Fruit fly (Drosophila melanogaster) whole organism, embryonic: ENCODE data around the gene CG46308.

ENCODE experiments used
- CG10209 ChIP-seq: fragments of 200-800 bp; sonication (Bioruptor generic); optimal IDR thresholded peaks from 3 replicates; lab custom pipeline; 2017; ENCODE audit warnings: missing biosample characterization, mild to moderate bottlenecking, missing genetic modification characterization, missing genetic modification reagents
- CG11085 ChIP-seq: fragments of 200-800 bp; sonication (Bioruptor generic); IDR thresholded peaks from 2 replicates; pipeline ENCODE4 v1.3.6; 2022; ENCODE audit warnings: missing biosample characterization, missing genetic modification characterization
- CG13287 ChIP-seq: fragments of 200-800 bp; sonication (Bioruptor generic); IDR thresholded peaks from 2 replicates; pipeline ENCODE4 v1.3.6; 2022; ENCODE audit warnings: missing biosample characterization, missing genetic modification characterization; ENCODE audit not compliant: partially characterized antibody
- CG13296 ChIP-seq: fragments of 200-800 bp; sonication (Bioruptor generic); optimal IDR thresholded peaks from 3 replicates; lab custom pipeline; 2018; ENCODE audit warnings: missing biosample characterization, mild to moderate bottlenecking, missing genetic modification characterization
- CG13424 ChIP-seq: fragments of 200-800 bp; sonication (Bioruptor generic); optimal IDR thresholded peaks from 2 replicates; lab custom pipeline; 2019; ENCODE audit warnings: missing biosample characterization, mild to moderate bottlenecking, missing genetic modification characterization, moderate library complexity
- CG14710 ChIP-seq: fragments of 200-800 bp; sonication (Bioruptor generic); optimal IDR thresholded peaks from 3 replicates; lab custom pipeline; 2019; ENCODE audit warnings: missing biosample characterization, mild to moderate bottlenecking, missing genetic modification characterization, moderate library complexity
- CG15601 ChIP-seq: fragments of 200-800 bp; sonication (Bioruptor generic); optimal IDR thresholded peaks from 3 replicates; lab custom pipeline; 2019; ENCODE audit warnings: missing biosample characterization, mild to moderate bottlenecking, missing genetic modification characterization, moderate library complexity
- CG17385 ChIP-seq: fragments of 200-800 bp; sonication (Bioruptor generic); optimal IDR thresholded peaks from 3 replicates; lab custom pipeline; 2018; ENCODE audit warnings: missing biosample characterization, mild to moderate bottlenecking, missing genetic modification characterization
- CG30020 ChIP-seq: fragments of 200-800 bp; optimal IDR thresholded peaks from 2 replicates; lab custom pipeline; 2019; ENCODE audit warnings: missing biosample characterization, mild to moderate bottlenecking, missing genetic modification characterization, moderate library complexity
- CG31224 ChIP-seq: fragments of 200-800 bp; sonication (Bioruptor generic); IDR thresholded peaks from 2 replicates; pipeline ENCODE4 v1.3.6; 2022; ENCODE audit warnings: missing biosample characterization, missing genetic modification characterization
- CG3995 ChIP-seq: fragments of 200-800 bp; sonication (Bioruptor generic); optimal IDR thresholded peaks from 3 replicates; lab custom pipeline; 2016; ENCODE audit warnings: missing biosample characterization, missing genetic modification characterization
- CG5180 ChIP-seq: fragments of 200-800 bp; sonication (Bioruptor generic); optimal IDR thresholded peaks from 3 replicates; lab custom pipeline; 2017; ENCODE audit warnings: missing biosample characterization, missing genetic modification characterization, mild to moderate bottlenecking, moderate library complexity, missing genetic modification reagents
- CG6254 ChIP-seq: fragments of 200-800 bp; sonication (Bioruptor generic); optimal IDR thresholded peaks from 3 replicates; lab custom pipeline; 2017; ENCODE audit warnings: mild to moderate bottlenecking, missing biosample characterization, missing genetic modification reagents, missing genetic modification characterization
- CG6654 ChIP-seq: fragments of 200-800 bp; sonication (Bioruptor generic); optimal IDR thresholded peaks from 2 replicates; lab custom pipeline; 2017; ENCODE audit warnings: missing biosample characterization, mild to moderate bottlenecking, missing genetic modification characterization
- CG7745 ChIP-seq: fragments of 200-800 bp; sonication (Bioruptor generic); optimal IDR thresholded peaks from 2 replicates; lab custom pipeline; 2018; ENCODE audit warnings: missing biosample characterization, mild to moderate bottlenecking, missing genetic modification characterization, moderate library complexity
- D19B ChIP-seq: fragments of 200-800 bp; sonication (Bioruptor generic); optimal IDR thresholded peaks from 2 replicates; lab custom pipeline; 2017; ENCODE audit warnings: missing biosample characterization, mild to moderate bottlenecking, missing genetic modification characterization
- Gsc ChIP-seq: fragments of 200-800 bp; sonication (Bioruptor generic); IDR thresholded peaks from 2 replicates; pipeline ENCODE4 v1.3.6; 2022; ENCODE audit warnings: missing biosample characterization, missing genetic modification characterization
- HLH54F ChIP-seq: fragments of 200-800 bp; sonication (Bioruptor generic); optimal IDR thresholded peaks from 3 replicates; lab custom pipeline; 2016; ENCODE audit warnings: missing biosample characterization, missing genetic modification characterization
- Lim3 ChIP-seq: fragments of 200-800 bp; sonication (Bioruptor generic); IDR thresholded peaks from 2 replicates; pipeline ENCODE4 v1.3.6; 2022; ENCODE audit warnings: missing biosample characterization, missing genetic modification characterization
- Mes4 ChIP-seq: fragments of 200-800 bp; sonication (Bioruptor generic); optimal IDR thresholded peaks from 2 replicates; lab custom pipeline; 2016; ENCODE audit warnings: missing biosample characterization, missing genetic modification characterization
- Myb ChIP-seq: fragments of 200-800 bp; sonication (Bioruptor generic); optimal IDR thresholded peaks from 2 replicates; lab custom pipeline; 2016; ENCODE audit warnings: missing biosample characterization, missing genetic modification characterization
- Nf-YC ChIP-seq: fragments of 200-800 bp; optimal IDR thresholded peaks from 3 replicates; lab custom pipeline; 2019; ENCODE audit warnings: missing biosample characterization, mild to moderate bottlenecking, missing genetic modification characterization, moderate library complexity
- PHDP ChIP-seq: fragments of 200-800 bp; sonication (Bioruptor generic); optimal IDR thresholded peaks from 3 replicates; lab custom pipeline; 2018; ENCODE audit warnings: missing biosample characterization, mild to moderate bottlenecking, missing genetic modification characterization, moderate library complexity
- Pdp1 ChIP-seq, 2 experiments: fragments of 200-800 bp; sonication (Bioruptor generic); optimal IDR thresholded peaks; 3 replicates each; lab custom pipeline; 2016; ENCODE audit warnings: missing biosample characterization in 2 of 2, missing genetic modification characterization in 2 of 2, mild to moderate bottlenecking in 1 of 2, moderate library complexity in 1 of 2
- Xrp1 ChIP-seq: fragments of 200-800 bp; sonication (Bioruptor generic); IDR thresholded peaks from 2 replicates; pipeline ENCODE4 v1.3.6; 2022; ENCODE audit warnings: missing biosample characterization, missing genetic modification characterization
- ase ChIP-seq: fragments of 200-800 bp; sonication (Bioruptor generic); IDR thresholded peaks from 3 replicates; pipeline ENCODE4 v1.3.6; 2022; ENCODE audit warnings: missing biosample characterization, missing genetic modification characterization
- br ChIP-seq: fragments of >200 bp; optimal IDR thresholded peaks from 2 replicates; lab custom pipeline; 2017
- cad ChIP-seq: fragments of >200 bp; optimal IDR thresholded peaks from 2 replicates; lab custom pipeline; 2017; ENCODE audit warnings: missing biosample characterization, missing genetic modification characterization
- cas ChIP-seq: fragments of 200-800 bp; sonication (Bioruptor generic); IDR thresholded peaks from 2 replicates; pipeline ENCODE4 v1.3.6; 2022; ENCODE audit warnings: missing biosample characterization, missing genetic modification characterization
- cg ChIP-seq: fragments of 200-800 bp; sonication (Bioruptor generic); optimal IDR thresholded peaks from 3 replicates; lab custom pipeline; 2019; ENCODE audit warnings: missing biosample characterization, mild to moderate bottlenecking, missing genetic modification characterization, moderate library complexity
- ci ChIP-seq: fragments of 200-800 bp; sonication (Bioruptor generic); IDR thresholded peaks from 3 replicates; pipeline ENCODE4 v1.3.6; 2022; ENCODE audit warnings: missing biosample characterization, missing genetic modification characterization
- danr ChIP-seq: fragments of 200-800 bp; sonication (Bioruptor generic); IDR thresholded peaks from 2 replicates; pipeline ENCODE4 v1.3.6; 2022; ENCODE audit warnings: missing biosample characterization, missing genetic modification characterization
- exex ChIP-seq: fragments of 200-800 bp; sonication (Bioruptor generic); optimal IDR thresholded peaks from 4 replicates; lab custom pipeline; 2018; ENCODE audit warnings: missing biosample characterization, mild to moderate bottlenecking, missing genetic modification characterization, moderate library complexity
- fd102C ChIP-seq: fragments of 200-800 bp; sonication (Bioruptor generic); optimal IDR thresholded peaks from 2 replicates; lab custom pipeline; 2018; ENCODE audit warnings: missing biosample characterization, mild to moderate bottlenecking, missing genetic modification characterization, moderate library complexity
- fd3F ChIP-seq: fragments of 200-800 bp; sonication (Bioruptor generic); optimal IDR thresholded peaks from 2 replicates; lab custom pipeline; 2018; ENCODE audit warnings: missing biosample characterization, mild to moderate bottlenecking, missing genetic modification characterization, moderate library complexity
- insv ChIP-seq, 2 experiments: fragments of 200-800 bp; sonication (Bioruptor generic); optimal IDR thresholded peaks; 3 replicates each; lab custom pipeline; 2016 to 2018; ENCODE audit warnings: missing biosample characterization in 2 of 2, missing genetic modification characterization in 2 of 2
- jing ChIP-seq: fragments of 200-800 bp; sonication (Bioruptor generic); optimal IDR thresholded peaks from 2 replicates; lab custom pipeline; 2018; ENCODE audit warnings: missing biosample characterization, mild to moderate bottlenecking, missing genetic modification characterization
- ken ChIP-seq: fragments of 200-800 bp; sonication (Bioruptor generic); IDR thresholded peaks from 3 replicates; pipeline ENCODE4 v1.3.6; 2022; ENCODE audit warnings: missing biosample characterization, missing genetic modification characterization
- lov ChIP-seq, 2 experiments: fragments of 200-800 bp in 1 of 2; fragments of >200 bp in 1 of 2; sonication (Bioruptor generic) in 1 of 2; IDR thresholded peaks in 1 of 2; optimal IDR thresholded peaks in 1 of 2; 2 replicates in 1 of 2; 3 replicates in 1 of 2; pipeline versions ENCODE4 v1.3.6 to Lab custom; 2017 to 2022; ENCODE audit warnings: missing biosample characterization in 1 of 2, missing genetic modification characterization in 1 of 2
- luna ChIP-seq: fragments of 200-800 bp; sonication (Bioruptor generic); optimal IDR thresholded peaks from 2 replicates; lab custom pipeline; 2016; ENCODE audit warnings: missing biosample characterization, missing genetic modification characterization
- nmo ChIP-seq: fragments of 200-800 bp; sonication (Bioruptor generic); optimal IDR thresholded peaks from 2 replicates; lab custom pipeline; 2018; ENCODE audit warnings: missing biosample characterization, mild to moderate bottlenecking, missing genetic modification characterization, moderate library complexity
- oc ChIP-seq: fragments of 200-800 bp; sonication (Bioruptor generic); optimal IDR thresholded peaks from 2 replicates; lab custom pipeline; 2018; ENCODE audit warnings: missing biosample characterization, mild to moderate bottlenecking, missing genetic modification characterization, moderate library complexity
- run ChIP-seq: fragments of 200-800 bp; sonication (Bioruptor generic); optimal IDR thresholded peaks from 3 replicates; lab custom pipeline; 2018; ENCODE audit warnings: missing biosample characterization, mild to moderate bottlenecking, missing genetic modification characterization
- sr ChIP-seq: fragments of 200-800 bp; sonication (Bioruptor generic); IDR thresholded peaks from 3 replicates; pipeline ENCODE4 v1.3.6; 2022; ENCODE audit warnings: missing biosample characterization, missing genetic modification characterization
- tap ChIP-seq: fragments of 200-800 bp; optimal IDR thresholded peaks from 3 replicates; lab custom pipeline; 2019; ENCODE audit warnings: missing biosample characterization, mild to moderate bottlenecking, missing genetic modification characterization, moderate library complexity
- tio ChIP-seq: fragments of 200-800 bp; sonication (Bioruptor generic); optimal IDR thresholded peaks from 2 replicates; lab custom pipeline; 2017; ENCODE audit warnings: missing biosample characterization, missing genetic modification characterization, inconsistent platforms
- tll ChIP-seq, 2 experiments: fragments of 200-800 bp in 1 of 2; fragments of >200 bp in 1 of 2; sonication (Bioruptor generic) in 1 of 2; optimal IDR thresholded peaks; 2 replicates each; lab custom pipeline; 2017 to 2019; ENCODE audit warnings: missing biosample characterization in 2 of 2, missing genetic modification characterization in 2 of 2, mild to moderate bottlenecking in 1 of 2, moderate library complexity in 1 of 2

CG46308 gene

dm6 chr2L:13548786-13549780 lies 87.5 kb downstream of the CG46308 start, which contains the start of gene B4 (continued):
- TF ChIP-seq CG13287 (GFP tag; lab: Robert Waterston, UW) (peak; percentile 66), insv (GFP tag; optimal IDR thresholded peaks at IDR 0.05; lab: Kevin White, UChicago) (no peak), ken (GFP tag; lab: Robert Waterston, UW) (peak; percentile 22; the same call in 1 of the 3 replicates), luna (GFP tag; lab: Kevin White, UChicago) (peak; percentile 0), tio (GFP tag; lab: Kevin White, UChicago) (no peak), CG6654 (GFP tag; lab: Kevin White, UChicago) (no peak), sr (GFP tag; lab: Robert Waterston, UW) (no peak; the same call in 1 of the 3 replicates), CG10209 (GFP tag; lab: Kevin White, UChicago) (peak; percentile 6), jing (GFP tag; lab: Kevin White, UChicago) (no peak), Lim3 (no peak), Nf-YC (tag; lab: Kevin White, UChicago) (no peak), PHDP (tag; lab: Kevin White, UChicago) (no peak), cas (no peak), run (no peak), Xrp1 (GFP tag; lab: Robert Waterston, UW) (peak; percentile 29), Myb (GFP tag; lab: Kevin White, UChicago) (peak; percentile 37), oc (tag; lab: Kevin White, UChicago) (no peak), exex (tag; lab: Kevin White, UChicago) (peak; percentile 4), CG30020 (tag; lab: Kevin White, UChicago) (no peak), CG13424 (tag; lab: Kevin White, UChicago) (no peak), ase (no peak), CG31224 (GFP tag; lab: Robert Waterston, UW) (peak; percentile 46; the same call in 1 of the 2 replicates), lov (optimal IDR thresholded peaks at IDR 0.05; lab: Kevin White, UChicago) (no peak), lov (GFP tag; IDR thresholded peaks at IDR 0.05; lab: Robert Waterston, UW) (no peak; the same call in 2 of the 3 replicates), cad (no peak), tll (GFP tag; optimal IDR thresholded peaks at IDR 0.05; lab: Kevin White, UChicago) (peak in 1 of 2 experiments; percentile 94), CG6254 (no peak), tap (tag; lab: Kevin White, UChicago) (peak; percentile 27), HLH54F (GFP tag; lab: Kevin White, UChicago) (peak; percentile 13), fd102C (GFP tag; lab: Kevin White, UChicago) (no peak), Mes4 (GFP tag; lab: Kevin White, UChicago) (no peak), fd3F (no peak), CG14710 (peak; percentile 91), CG13296 (GFP tag; lab: Kevin White, UChicago) (peak; percentile 59), Gsc (GFP tag; lab: Robert Waterston, UW) (no peak), ci (peak; percentile 71; the same call in 2 of the 3 replicates), Pdp1 (GFP tag; optimal IDR thresholded peaks at IDR 0.05; lab: Kevin White, UChicago) (peak; percentile 4 to 65), br (lab: Kevin White, UChicago) (no peak), nmo (GFP tag; lab: Kevin White, UChicago) (no peak), CG15601 (tag; lab: Kevin White, UChicago) (peak; percentile 7), danr (GFP tag; lab: Robert Waterston, UW) (no peak), CG17385 (GFP tag; lab: Kevin White, UChicago) (peak; percentile 46), cg (peak; percentile 92), CG7745 (tag; lab: Kevin White, UChicago) (no peak), CG3995 (no peak), D19B (GFP tag; lab: Kevin White, UChicago) (no peak), CG5180 (peak; percentile 68), CG11085 (no peak)
